Worm (Caenorhabditis elegans) whole organism, L1 larva: ENCODE results near the gene twk-5.
A peak's percentile ranks its signal among the peaks of the same experiment; 100 is the strongest.

Source experiments
- C16A3.4 ChIP-seq: fragments of 150-350 bp; optimal IDR thresholded peaks from 2 replicates; lab custom pipeline; 2014; ENCODE audit warnings: missing biosample characterization, missing genetic modification characterization
- C34B4.2 ChIP-seq: sonication (generic microtip); optimal IDR thresholded peaks from 2 replicates; lab custom pipeline; 2017; ENCODE audit warnings: mild to moderate bottlenecking, missing genetic modification characterization, missing compliant biosample characterization
- aly-2 ChIP-seq: fragments of 150-350 bp; optimal IDR thresholded peaks from 2 replicates; lab custom pipeline; 2014; ENCODE audit warnings: missing biosample characterization, missing genetic modification characterization
- ama-1 ChIP-seq: fragments of 150-350 bp; optimal IDR thresholded peaks from 2 replicates; lab custom pipeline; 2014
- ceh-63 ChIP-seq: fragments of 200-800 bp; sonication (Bioruptor generic); optimal IDR thresholded peaks from 2 replicates; lab custom pipeline; 2018; ENCODE audit warnings: mild to moderate bottlenecking, missing genetic modification characterization, missing compliant biosample characterization
- ceh-8 ChIP-seq: fragments of 200-800 bp; sonication (Bioruptor generic); optimal IDR thresholded peaks from 2 replicates; lab custom pipeline; 2018; ENCODE audit warnings: mild to moderate bottlenecking, missing genetic modification characterization, moderate library complexity, missing compliant biosample characterization
- ceh-82 ChIP-seq, 3 experiments: fragments of 150-350 bp in 1 of 3; sonication (generic microtip) in 2 of 3; optimal IDR thresholded peaks; 2 replicates each; lab custom pipeline; 2014 to 2017; ENCODE audit warnings: missing biosample characterization in 3 of 3, missing genetic modification characterization in 3 of 3
- ceh-90 ChIP-seq: sonication (generic microtip); optimal IDR thresholded peaks from 2 replicates; lab custom pipeline; 2016; ENCODE audit warnings: missing genetic modification characterization, missing compliant biosample characterization
- ces-1 ChIP-seq: fragments of 150-350 bp; optimal IDR thresholded peaks from 2 replicates; lab custom pipeline; 2014; ENCODE audit warnings: missing biosample characterization, missing genetic modification reagents, missing genetic modification characterization
- dpl-1 ChIP-seq, 3 experiments: fragments of 150-350 bp in 2 of 3; sonication (generic microtip) in 1 of 3; optimal IDR thresholded peaks; 2 replicates each; lab custom pipeline; 2014 to 2017; ENCODE audit warnings: missing biosample characterization in 3 of 3, missing genetic modification characterization in 3 of 3, missing genetic modification reagents in 3 of 3
- dsc-1 ChIP-seq: sonication (generic microtip); optimal IDR thresholded peaks from 2 replicates; lab custom pipeline; 2016; ENCODE audit warnings: mild to moderate bottlenecking, missing genetic modification characterization, missing compliant biosample characterization
- efl-1 ChIP-seq, 4 experiments: fragments of 150-350 bp; optimal IDR thresholded peaks in 3 of 4; peaks in 1 of 4; 1 replicate in 1 of 4; 2 replicates in 3 of 4; lab custom pipeline; 2014; ENCODE audit warnings: missing biosample characterization in 2 of 4, missing genetic modification characterization in 2 of 4, missing genetic modification reagents in 2 of 4
- egl-13 ChIP-seq: sonication (generic microtip); optimal IDR thresholded peaks from 2 replicates; lab custom pipeline; 2016; ENCODE audit warnings: missing genotype, missing genetic modification reagents, missing genetic modification characterization, missing compliant biosample characterization
- elt-2 ChIP-seq: sonication (generic microtip); optimal IDR thresholded peaks from 2 replicates; lab custom pipeline; 2016; ENCODE audit warnings: missing genetic modification characterization, mild to moderate bottlenecking, inconsistent platforms, missing compliant biosample characterization, missing genetic modification reagents
- ets-5 ChIP-seq: fragments of 200-800 bp; sonication (Bioruptor generic); IDR thresholded peaks from 2 replicates; pipeline ENCODE4 v1.3.6; 2022; ENCODE audit warnings: missing genetic modification characterization, missing compliant biosample characterization
- fkh-8 ChIP-seq: sonication (generic microtip); optimal IDR thresholded peaks from 2 replicates; lab custom pipeline; 2016; ENCODE audit warnings: mild to moderate bottlenecking, missing genetic modification characterization, missing compliant biosample characterization
- fos-1 ChIP-seq: fragments of 150-350 bp; optimal IDR thresholded peaks from 2 replicates; lab custom pipeline; 2014; ENCODE audit warnings: missing biosample characterization, missing genetic modification characterization
- grh-1 ChIP-seq: fragments of 200-800 bp; sonication (Bioruptor generic); IDR thresholded peaks from 2 replicates; pipeline ENCODE4 v1.3.6; 2022; ENCODE audit warnings: missing genetic modification reagents, missing genetic modification characterization, missing compliant biosample characterization
- hlh-4 ChIP-seq: sonication (generic microtip); optimal IDR thresholded peaks from 2 replicates; lab custom pipeline; 2016; ENCODE audit warnings: mild to moderate bottlenecking, missing genetic modification characterization, missing compliant biosample characterization
- hpl-2 ChIP-seq: fragments of 150-350 bp; optimal IDR thresholded peaks from 2 replicates; lab custom pipeline; 2014; ENCODE audit warnings: missing biosample characterization, missing genetic modification reagents, missing genetic modification characterization
- lin-13 ChIP-seq: fragments of 150-350 bp; optimal IDR thresholded peaks from 2 replicates; lab custom pipeline; 2014; ENCODE audit warnings: missing biosample characterization, missing genetic modification reagents, missing genetic modification characterization
- lin-35 ChIP-seq, 2 experiments: fragments of 150-350 bp; optimal IDR thresholded peaks; 2 replicates each; lab custom pipeline; 2014; ENCODE audit warnings: missing biosample characterization in 2 of 2, missing genetic modification characterization in 2 of 2, missing genetic modification reagents in 2 of 2
- lir-3 ChIP-seq: sonication (generic microtip); optimal IDR thresholded peaks from 2 replicates; lab custom pipeline; 2016; ENCODE audit warnings: mild to moderate bottlenecking, missing genetic modification characterization, moderate library complexity, missing compliant biosample characterization; ENCODE audit not compliant: poor library complexity
- lsy-2 ChIP-seq, 2 experiments: fragments of 150-350 bp; optimal IDR thresholded peaks; 2 replicates each; lab custom pipeline; 2014; ENCODE audit warnings: missing biosample characterization in 2 of 2, missing genetic modification characterization in 2 of 2
- mef-2 ChIP-seq: fragments of 150-350 bp; optimal IDR thresholded peaks from 2 replicates; lab custom pipeline; 2014; ENCODE audit warnings: missing biosample characterization, missing genetic modification characterization
- nhr-28 ChIP-seq: fragments of 150-350 bp; optimal IDR thresholded peaks from 2 replicates; lab custom pipeline; 2014; ENCODE audit warnings: missing biosample characterization, missing genetic modification characterization
- nhr-85 ChIP-seq: sonication (generic microtip); peaks from one replicate; lab custom pipeline; 2016; ENCODE audit warnings: missing genetic modification characterization, inconsistent platforms, missing compliant biosample characterization
- nhr-90 ChIP-seq: sonication (generic microtip); optimal IDR thresholded peaks from 2 replicates; lab custom pipeline; 2016; ENCODE audit warnings: mild to moderate bottlenecking, missing genetic modification characterization, missing compliant biosample characterization; ENCODE audit not compliant: poor library complexity
- pax-3 ChIP-seq: fragments of 200-800 bp; sonication (Bioruptor generic); optimal IDR thresholded peaks from 2 replicates; lab custom pipeline; 2018; ENCODE audit warnings: mild to moderate bottlenecking, missing genetic modification characterization, moderate library complexity, missing compliant biosample characterization
- rnt-1 ChIP-seq: sonication (generic microtip); optimal IDR thresholded peaks from 2 replicates; lab custom pipeline; 2016; ENCODE audit warnings: mild to moderate bottlenecking, missing genetic modification characterization, moderate library complexity, missing compliant biosample characterization
- skn-1 ChIP-seq: fragments of 150-350 bp; optimal IDR thresholded peaks from 2 replicates; lab custom pipeline; 2014; ENCODE audit warnings: missing biosample characterization, missing genetic modification characterization
- snpc-4 ChIP-seq: fragments of 150-350 bp; optimal IDR thresholded peaks from 2 replicates; lab custom pipeline; 2014; ENCODE audit warnings: missing biosample characterization, missing genetic modification characterization
- snu-23 ChIP-seq: sonication (generic microtip); optimal IDR thresholded peaks from 2 replicates; lab custom pipeline; 2016; ENCODE audit warnings: missing genetic modification characterization, missing compliant biosample characterization
- tbx-2 ChIP-seq: sonication (generic microtip); optimal IDR thresholded peaks from 2 replicates; lab custom pipeline; 2016; ENCODE audit warnings: missing genetic modification characterization, missing compliant biosample characterization
- tlp-1 ChIP-seq: fragments of 150-350 bp; optimal IDR thresholded peaks from 2 replicates; lab custom pipeline; 2014; ENCODE audit warnings: missing biosample characterization, missing genetic modification characterization
- unc-130 ChIP-seq: fragments of 150-350 bp; optimal IDR thresholded peaks from 2 replicates; lab custom pipeline; 2017; ENCODE audit warnings: missing biosample characterization, missing genetic modification characterization, inconsistent platforms
- unc-98 ChIP-seq: fragments of 200-800 bp; sonication (Bioruptor generic); IDR thresholded peaks from 2 replicates; pipeline ENCODE4 v1.3.6; 2022; ENCODE audit warnings: missing genetic modification characterization, missing compliant biosample characterization

The twk-5 gene

DNA sequence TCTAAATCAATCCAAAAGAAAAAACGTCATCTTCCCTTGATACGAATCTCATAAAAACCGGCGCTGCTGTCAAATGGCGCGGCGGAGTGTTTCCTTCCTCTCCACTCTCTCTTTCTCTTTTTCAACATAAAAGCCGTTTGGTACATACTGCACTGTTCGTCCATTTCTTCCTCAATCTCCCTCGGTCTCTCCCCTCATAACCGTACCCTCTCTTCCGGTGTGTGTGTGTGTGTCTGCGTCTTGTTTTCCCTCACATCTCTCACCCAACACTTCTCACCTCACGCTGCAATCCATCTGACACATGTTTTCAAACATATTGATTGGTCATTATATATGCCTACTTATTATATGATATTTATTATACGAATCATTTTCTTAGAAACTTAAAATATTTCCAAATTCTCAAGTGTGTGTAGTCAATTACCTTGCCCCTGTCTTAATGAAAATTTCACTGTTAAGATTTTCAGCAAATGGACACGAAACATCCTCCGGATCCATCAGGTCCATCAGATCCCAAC lies 20.6 kb downstream of the twk-5 start, which contains the start of the genes aars-1 and rga-1 (continued):
- TF ChIP-seq rnt-1 (tag; lab: Kevin White, UChicago), result peak; percentile 61
- TF ChIP-seq unc-98 (GFP tag; lab: Robert Waterston, UW), result no peak
- no peak for TF ChIP-seq C34B4.2 (tag; lab: Kevin White, UChicago)
- TF ChIP-seq nhr-85 (tag; lab: Kevin White, UChicago), result peak; percentile 83
- TF ChIP-seq dpl-1 (GFP tag; optimal IDR thresholded peaks at IDR 0.05; lab: Kevin White, UChicago), result peak in 2 of 3 experiments; percentile 26 to 44
- no peak for TF ChIP-seq mef-2
- peak; percentile 28 to 57 for TF ChIP-seq lsy-2 (tag; optimal IDR thresholded peaks at IDR 0.05; lab: Kevin White, UChicago)
- TF ChIP-seq dsc-1 (tag; lab: Kevin White, UChicago), result peak; percentile 36
- TF ChIP-seq, all 84 proteins: peak for 29

DNA sequence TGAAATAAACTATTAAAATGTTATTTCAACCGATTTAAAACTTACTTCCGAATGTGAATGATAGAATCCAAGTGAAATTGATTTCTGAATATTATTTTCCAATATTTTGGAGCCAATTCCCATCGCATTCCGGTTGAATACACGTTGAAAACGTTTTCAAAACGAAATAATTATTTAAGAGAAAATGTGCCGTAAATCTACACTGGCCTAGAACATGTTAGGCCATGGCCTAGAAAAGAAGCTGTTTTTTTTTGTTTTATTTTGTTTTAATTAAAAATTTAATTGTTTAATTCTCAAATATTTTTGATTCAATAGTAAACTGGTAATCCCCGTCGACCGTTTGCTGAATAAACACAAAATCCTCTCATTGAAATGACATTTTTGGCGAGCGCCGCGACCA lies 21.2 kb downstream of the twk-5 start:
- TF ChIP-seq lsy-2 (tag; optimal IDR thresholded peaks at IDR 0.05; lab: Kevin White, UChicago) (peak in 1 of 2 experiments; percentile 9), ces-1 (GFP tag; lab: Kevin White, UChicago) (no peak), nhr-90 (no peak), rnt-1 (tag; lab: Kevin White, UChicago) (peak; percentile 15), tlp-1 (tag; lab: Kevin White, UChicago) (no peak), nhr-28 (no peak), C16A3.4 (no peak), dpl-1 (GFP tag; optimal IDR thresholded peaks at IDR 0.05; lab: Kevin White, UChicago) (peak in 1 of 3 experiments; percentile 27), ceh-90 (tag; lab: Kevin White, UChicago) (peak; percentile 46), lir-3 (tag; lab: Kevin White, UChicago) (peak; percentile 41), efl-1 (optimal IDR thresholded peaks at IDR 0.05; lab: Kevin White, UChicago) (peak; percentile 9 to 31), efl-1 (GFP tag; optimal IDR thresholded peaks at IDR 0.05 in 1 of 2; lab: Kevin White, UChicago) (peak; percentile 8 to 56), snpc-4 (tag; lab: Kevin White, UChicago) (no peak), hpl-2 (GFP tag; lab: Kevin White, UChicago) (no peak)

DNA sequence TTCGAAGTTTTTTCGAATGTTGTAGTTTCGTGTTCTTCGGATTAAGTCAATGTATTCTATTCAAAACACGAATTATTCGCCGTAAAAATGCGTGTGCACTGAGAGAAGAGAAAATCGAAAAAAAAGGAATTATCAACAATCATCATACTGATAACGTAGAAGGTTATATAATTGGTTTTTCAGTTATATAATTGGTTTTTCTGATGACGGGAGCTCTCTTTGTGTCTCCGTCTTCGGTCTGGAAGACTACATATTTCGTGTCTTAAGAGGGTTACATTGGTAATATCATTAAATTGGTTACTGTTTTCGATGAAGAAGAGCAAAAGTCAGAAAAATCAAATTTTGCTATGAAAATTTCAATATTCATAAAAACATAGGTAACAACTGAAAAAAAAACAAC lies 25.2 kb downstream of the twk-5 start:
- TF ChIP-seq efl-1 (optimal IDR thresholded peaks at IDR 0.05; lab: Kevin White, UChicago), result no peak
- TF ChIP-seq efl-1 (GFP tag; optimal IDR thresholded peaks at IDR 0.05 in 1 of 2; lab: Kevin White, UChicago), result peak in 1 of 2 experiments; percentile 38
- TF ChIP-seq ama-1 (lab: Kevin White, UChicago), result no peak

DNA sequence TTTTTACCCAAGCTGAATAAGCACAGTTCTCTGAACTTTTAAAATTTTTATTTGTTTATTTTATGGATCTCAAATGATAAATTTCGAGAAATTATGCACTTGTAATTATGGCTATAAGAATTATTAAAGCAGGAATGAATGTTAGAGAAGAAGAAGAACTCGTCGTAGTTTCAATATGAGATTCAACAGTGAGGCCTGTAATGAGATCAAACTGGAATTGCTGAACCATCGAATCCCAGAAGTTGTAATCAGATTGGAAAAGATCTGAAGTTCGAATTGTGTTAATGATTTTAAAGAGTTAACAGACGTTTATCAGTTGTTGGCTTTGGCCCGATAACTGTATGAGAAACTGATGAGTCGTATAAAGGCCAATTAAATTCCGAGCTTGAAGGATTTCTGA lies 29.4 kb downstream of the twk-5 start:
- TF ChIP-seq snu-23 (GFP tag; lab: Kevin White, UChicago) (no peak), ceh-82 (tag; optimal IDR thresholded peaks at IDR 0.05; lab: Kevin White, UChicago) (no peak), lir-3 (tag; lab: Kevin White, UChicago) (no peak), elt-2 (tag; lab: Kevin White, UChicago) (no peak), ceh-8 (GFP tag; lab: Kevin White, UChicago) (no peak), hlh-4 (tag; lab: Kevin White, UChicago) (no peak)

DNA sequence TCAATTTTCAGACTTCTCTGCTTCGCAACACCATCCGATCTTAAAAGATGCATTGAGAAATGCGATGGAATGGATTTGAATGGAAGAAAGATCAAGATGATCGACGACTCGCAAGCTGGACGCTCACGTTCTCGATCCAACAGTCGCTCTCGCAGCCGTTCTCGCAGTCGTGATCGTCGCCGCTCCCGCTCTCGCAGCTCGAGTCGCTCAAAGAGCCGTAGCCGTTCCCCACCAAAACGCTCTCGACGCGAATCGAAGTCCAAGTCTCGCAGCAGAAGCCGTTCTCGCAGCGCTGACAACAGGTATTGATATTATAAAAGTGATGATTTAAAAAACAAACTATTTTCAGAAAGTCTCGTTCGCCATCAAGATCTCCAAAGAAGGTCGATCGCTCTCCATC lies 30.0 kb downstream of the twk-5 start:
- TF ChIP-seq ceh-8 (GFP tag; lab: Kevin White, UChicago), result no peak
- 0 out of 2 replicates have a peak, but pooled peaks have one; percentile 6 for TF ChIP-seq grh-1 (GFP tag; lab: Robert Waterston, UW)

DNA sequence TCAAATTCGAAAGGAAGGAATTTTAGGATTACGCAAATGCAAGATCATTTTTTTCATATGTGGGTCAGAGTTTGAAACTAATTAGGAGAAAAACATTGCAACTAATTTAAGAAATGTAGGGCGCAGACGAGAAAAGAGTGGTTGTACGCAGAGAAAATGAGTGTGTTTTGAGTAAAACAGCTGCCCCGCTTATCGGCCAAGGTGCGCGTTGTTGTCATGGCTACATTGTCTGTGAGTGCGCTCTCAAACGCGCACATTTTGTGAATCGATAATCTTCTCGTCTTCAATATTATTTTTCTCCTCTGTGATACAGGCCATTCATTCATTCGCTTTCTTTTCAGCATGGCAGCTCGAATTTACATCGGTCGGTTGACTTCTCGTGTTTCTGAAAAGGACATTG lies 31.5 kb downstream of the twk-5 start:
- TF ChIP-seq egl-13 (tag; lab: Kevin White, UChicago) (no peak), fkh-8 (tag; lab: Kevin White, UChicago) (peak; percentile 98), lin-35 (GFP tag; optimal IDR thresholded peaks at IDR 0.05; lab: Kevin White, UChicago) (peak in 1 of 2 experiments; percentile 4)

DNA sequence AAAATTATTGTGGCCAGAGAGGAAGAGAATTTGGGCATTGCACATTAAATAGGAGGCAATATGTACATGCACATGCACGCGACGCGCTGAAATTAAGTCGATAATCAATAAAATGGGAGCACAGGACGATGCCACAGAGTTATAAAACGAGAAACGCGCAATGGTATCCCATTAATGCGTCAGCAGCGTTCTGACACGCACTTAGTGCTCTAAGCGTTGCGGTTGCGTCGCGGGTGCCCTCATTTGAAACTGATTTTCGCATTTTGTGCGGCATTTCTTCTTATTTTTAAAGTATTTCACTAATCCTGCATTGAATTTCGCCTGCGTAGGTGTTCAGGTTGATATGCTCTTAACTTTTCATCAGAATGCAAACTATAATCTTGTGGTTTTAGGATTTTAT lies 32.1 kb downstream of the twk-5 start, which contains the start of gene rsp-1:
TSS of gene rsp-1 (plus strand) at position 338 of the 400 bp plus-strand sequence.
- no peak for TF ChIP-seq ets-5
- peak; percentile 83 for TF ChIP-seq skn-1 (tag; lab: Kevin White, UChicago)
- TF ChIP-seq ceh-63 (GFP tag; lab: Kevin White, UChicago), result no peak
- TF ChIP-seq fos-1 (tag; lab: Kevin White, UChicago), result peak; percentile 78
- peak; percentile 88 for TF ChIP-seq tbx-2 (tag; lab: Kevin White, UChicago)
- peak; percentile 89 for TF ChIP-seq lin-13 (GFP tag; lab: Kevin White, UChicago)
- peak; percentile 91 for TF ChIP-seq unc-130 (tag; lab: Kevin White, UChicago)
- peak; percentile 55 for TF ChIP-seq ceh-8 (GFP tag; lab: Kevin White, UChicago)
- peak; percentile 92 for TF ChIP-seq nhr-85 (tag; lab: Kevin White, UChicago)
- peak; percentile 88 to 90 for TF ChIP-seq efl-1 (optimal IDR thresholded peaks at IDR 0.05; lab: Kevin White, UChicago)
- peak; percentile 84 to 98 for TF ChIP-seq efl-1 (GFP tag; optimal IDR thresholded peaks at IDR 0.05 in 1 of 2; lab: Kevin White, UChicago)
- TF ChIP-seq ceh-82 (tag; optimal IDR thresholded peaks at IDR 0.05; lab: Kevin White, UChicago), result peak; percentile 92 to 95 (median 94)
- peak; percentile 94 for TF ChIP-seq snu-23 (GFP tag; lab: Kevin White, UChicago)
- peak; percentile 84 to 88 (median 87) for TF ChIP-seq dpl-1 (GFP tag; optimal IDR thresholded peaks at IDR 0.05; lab: Kevin White, UChicago)
- TF ChIP-seq ceh-90 (tag; lab: Kevin White, UChicago), result no peak
- TF ChIP-seq pax-3 (tag; lab: Kevin White, UChicago), result peak; percentile 73
- peak; percentile 65 for TF ChIP-seq aly-2
- peak; percentile 91 to 94 for TF ChIP-seq lsy-2 (tag; optimal IDR thresholded peaks at IDR 0.05; lab: Kevin White, UChicago)
